Worm (Caenorhabditis elegans) whole organism, L4/young adult: ENCODE measurements around the gene clc-6.
A peak's percentile ranks its signal among the peaks of the same experiment; 100 is the strongest.

Experiments
- W03F9.2 ChIP-seq: fragments of 150-350 bp; optimal IDR thresholded peaks from 2 replicates; lab custom pipeline; 2014; ENCODE audit warnings: missing biosample characterization, missing genetic modification characterization
- dao-5 ChIP-seq: sonication (generic microtip); optimal IDR thresholded peaks from 2 replicates; lab custom pipeline; 2016; ENCODE audit warnings: missing genotype, missing genetic modification characterization, moderate library complexity, missing compliant biosample characterization
- him-1 ChIP-seq: sonication (generic microtip); optimal IDR thresholded peaks from 2 replicates; lab custom pipeline; 2016; ENCODE audit warnings: missing genotype, missing genetic modification reagents, missing genetic modification characterization, missing compliant biosample characterization

DNA sequence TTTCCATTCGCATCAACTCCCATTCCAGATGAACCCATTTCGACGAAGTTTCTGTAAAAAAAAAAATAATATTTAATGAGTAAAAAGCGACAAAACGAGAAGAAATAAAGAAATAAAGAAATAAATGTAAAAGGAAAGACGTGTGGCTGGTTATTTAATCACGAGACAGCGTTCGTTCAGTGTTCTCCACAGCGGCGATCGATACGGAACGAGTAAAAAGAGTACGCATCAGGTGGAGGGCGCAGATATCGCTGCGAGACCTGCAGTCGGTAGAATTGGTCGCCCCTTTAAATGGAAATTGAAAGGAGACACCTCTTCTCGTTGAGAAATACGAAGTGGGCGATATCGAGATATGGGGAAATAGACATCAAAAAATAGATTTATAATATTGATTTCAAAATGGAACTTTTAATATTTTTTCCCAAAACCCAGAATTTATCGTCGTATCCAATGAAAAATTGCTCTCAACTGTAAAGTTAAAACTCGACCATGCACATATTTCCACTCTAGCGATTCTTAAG is 32.7 kb upstream of the clc-6 start, which contains the start of gene pqn-70:
- TF ChIP-seq him-1 (peak; percentile 66), dao-5 (tag; lab: Kevin White, UChicago) (no peak), W03F9.2 (tag; lab: Kevin White, UChicago) (peak; percentile 72)
